Fruit fly (Drosophila melanogaster): ENCODE measurements around the gene comt.

Gene comt

dm6 chrX:13310764-13311163 is 51.9 kb downstream of the comt start (continued):
- no peak for TF ChIP-seq CG14860 (GFP tag; IDR thresholded peaks at IDR 0.05; ENCODE audit: partially characterized antibody)
- peak; percentile 25 for TF ChIP-seq HmgZ (tag; optimal IDR thresholded peaks at IDR 0.05)
- TF ChIP-seq sug (tag; optimal IDR thresholded peaks at IDR 0.05), result peak; percentile 76
- peak; percentile 18 for TF ChIP-seq CG15269 (tag; optimal IDR thresholded peaks at IDR 0.05)
- peak; percentile 26 for TF ChIP-seq Hmr (GFP tag; optimal IDR thresholded peaks at IDR 0.05)
- TF ChIP-seq unc-4 (GFP tag; IDR thresholded peaks at IDR 0.05; ENCODE audit: partially characterized antibody), result no peak
- peak; percentile 17 for TF ChIP-seq pfk (GFP tag; optimal IDR thresholded peaks at IDR 0.05)
- peak; percentile 25 for TF ChIP-seq Med (GFP tag)
- TF ChIP-seq CG17829 (tag; optimal IDR thresholded peaks at IDR 0.05), result no peak
- TF ChIP-seq CG7556 (GFP tag; optimal IDR thresholded peaks at IDR 0.05), result no peak
- TF ChIP-seq CG11695 (GFP tag; IDR thresholded peaks at IDR 0.05), result no peak
- TF ChIP-seq pan (optimal IDR thresholded peaks at IDR 0.05), result no peak
- peak in 1 of 2 experiments; percentile 36 for TF ChIP-seq pan (GFP tag; optimal IDR thresholded peaks at IDR 0.05 in 1 of 2, IDR thresholded peaks at IDR 0.05 in 1 of 2)
- no peak for TF ChIP-seq gem (tag; optimal IDR thresholded peaks at IDR 0.05)
- peak; percentile 23; the same call in 1 of the 2 replicates for TF ChIP-seq CG9932 (GFP tag; IDR thresholded peaks at IDR 0.05)
- TF ChIP-seq vfl (GFP tag; optimal IDR thresholded peaks at IDR 0.05), result no peak
- peak; percentile 27; the same call in 1 of the 2 replicates for TF ChIP-seq Adf1 (GFP tag; IDR thresholded peaks at IDR 0.05)
- TF ChIP-seq Hr78 (GFP tag; optimal IDR thresholded peaks at IDR 0.05), result no peak
- peak; percentile 56 for TF ChIP-seq CG13894 (tag; optimal IDR thresholded peaks at IDR 0.05)
- no peak for TF ChIP-seq ewg (GFP tag; optimal IDR thresholded peaks at IDR 0.05)
- TF ChIP-seq abd-A (tag; optimal IDR thresholded peaks at IDR 0.05), result peak; percentile 24
- TF ChIP-seq CG12942 (GFP tag; optimal IDR thresholded peaks at IDR 0.05), result no peak
- TF ChIP-seq CG30431 (GFP tag; optimal IDR thresholded peaks at IDR 0.05), result no peak
- TF ChIP-seq ranshi (GFP tag; IDR thresholded peaks at IDR 0.05), result no peak
- peak; percentile 25; the same call in 1 of the 2 replicates for TF ChIP-seq Atf6 (GFP tag; IDR thresholded peaks at IDR 0.05)
- TF ChIP-seq cad (GFP tag; optimal IDR thresholded peaks at IDR 0.05), result no peak
- TF ChIP-seq disco-r (GFP tag; optimal IDR thresholded peaks at IDR 0.05), result no peak
- TF ChIP-seq B-H2 (GFP tag; optimal IDR thresholded peaks at IDR 0.05), result peak; percentile 33
- no peak for TF ChIP-seq CG3995 (GFP tag; optimal IDR thresholded peaks at IDR 0.05)
- TF ChIP-seq insv (GFP tag; optimal IDR thresholded peaks at IDR 0.05), result no peak
- TF ChIP-seq zfh1 (GFP tag; IDR thresholded peaks at IDR 0.05), result no peak
- no peak for TF ChIP-seq CG15073 (GFP tag; optimal IDR thresholded peaks at IDR 0.05)
- TF ChIP-seq CG7372 (GFP tag; IDR thresholded peaks at IDR 0.05), result no peak
- peak; percentile 84 for TF ChIP-seq GATAe (GFP tag; conservative IDR thresholded peaks at IDR 0.05)
- TF ChIP-seq jing (GFP tag; optimal IDR thresholded peaks at IDR 0.05), result no peak
- no peak for TF ChIP-seq bab2 (GFP tag; optimal IDR thresholded peaks at IDR 0.05)
- TF ChIP-seq CG10543 (GFP tag; optimal IDR thresholded peaks at IDR 0.05), result peak; percentile 81
- no peak for TF ChIP-seq CG11560 (tag; IDR thresholded peaks at IDR 0.05)
- peak; percentile 19 for TF ChIP-seq gro (GFP tag; optimal IDR thresholded peaks at IDR 0.05)
- peak; percentile 9 for TF ChIP-seq CG3281 (GFP tag; optimal IDR thresholded peaks at IDR 0.05)
- TF ChIP-seq mirr (GFP tag; optimal IDR thresholded peaks at IDR 0.05), result peak; percentile 70
- TF ChIP-seq Hsf (GFP tag; optimal IDR thresholded peaks at IDR 0.05), result no peak
- TF ChIP-seq CG17328 (GFP tag; IDR thresholded peaks at IDR 0.05), result no peak
- TF ChIP-seq chinmo (GFP tag; IDR thresholded peaks at IDR 0.05; ENCODE audit: partially characterized antibody), result peak; percentile 72; the same call in 1 of the 4 replicates
- no peak for TF ChIP-seq CG11723 (GFP tag; optimal IDR thresholded peaks at IDR 0.05)
- TF ChIP-seq exex (tag; optimal IDR thresholded peaks at IDR 0.05), result peak; percentile 72
- TF ChIP-seq CG12155 (GFP tag; optimal IDR thresholded peaks at IDR 0.05), result no peak
